Worm (Caenorhabditis elegans) whole organism, L2 larva: ENCODE measurements around the gene Y56A3A.41.

Source experiments
- C34F6.9 ChIP-seq: fragments of 150-350 bp; optimal IDR thresholded peaks from 2 replicates; lab custom pipeline; 2014; ENCODE audit warnings: missing biosample characterization, missing genetic modification characterization
- F13H6.1 ChIP-seq: sonication (generic microtip); optimal IDR thresholded peaks from 2 replicates; lab custom pipeline; 2016; ENCODE audit warnings: missing genetic modification characterization, missing compliant biosample characterization
- R02D3.7 ChIP-seq: fragments of 150-350 bp; optimal IDR thresholded peaks from 2 replicates; lab custom pipeline; 2014; ENCODE audit warnings: missing biosample characterization, missing genetic modification characterization
- Y55F3AM.14 ChIP-seq: fragments of 200-800 bp; sonication (Bioruptor generic); optimal IDR thresholded peaks from 2 replicates; lab custom pipeline; 2018; ENCODE audit warnings: mild to moderate bottlenecking, missing genetic modification characterization, missing compliant biosample characterization
- aly-2 ChIP-seq: fragments of 150-350 bp; optimal IDR thresholded peaks from 2 replicates; lab custom pipeline; 2014; ENCODE audit warnings: missing biosample characterization, missing genetic modification characterization
- ama-1 ChIP-seq: fragments of 150-350 bp; optimal IDR thresholded peaks from 2 replicates; lab custom pipeline; 2018; ENCODE audit warnings: inconsistent platforms
- blmp-1 ChIP-seq: sonication (generic microtip); optimal IDR thresholded peaks from 2 replicates; lab custom pipeline; 2017; ENCODE audit warnings: missing genetic modification characterization, mild to moderate bottlenecking, missing compliant biosample characterization, antibody characterized with exemption, moderate library complexity; ENCODE audit not compliant: insufficient read depth
- ceh-16 ChIP-seq: fragments of 150-350 bp; optimal IDR thresholded peaks from 2 replicates; lab custom pipeline; 2014; ENCODE audit warnings: missing biosample characterization, missing genetic modification characterization
- ceh-82 ChIP-seq: fragments of 150-350 bp; optimal IDR thresholded peaks from 2 replicates; lab custom pipeline; 2014; ENCODE audit warnings: missing biosample characterization, missing genetic modification characterization
- crh-2 ChIP-seq: sonication (generic microtip); optimal IDR thresholded peaks from 2 replicates; lab custom pipeline; 2017; ENCODE audit warnings: missing biosample characterization, missing genetic modification characterization
- egl-27 ChIP-seq: sonication (generic microtip); optimal IDR thresholded peaks from 3 replicates; lab custom pipeline; 2017; ENCODE audit warnings: missing biosample characterization, missing genetic modification reagents, missing genetic modification characterization
- elt-1 ChIP-seq: fragments of 150-350 bp; optimal IDR thresholded peaks from 2 replicates; lab custom pipeline; 2014; ENCODE audit warnings: missing biosample characterization, missing genetic modification characterization
- elt-3 ChIP-seq: sonication (generic microtip); optimal IDR thresholded peaks from 2 replicates; lab custom pipeline; 2017; ENCODE audit warnings: missing biosample characterization, missing genetic modification characterization
- lin-11 ChIP-seq: fragments of 150-350 bp; sonication (generic microtip); optimal IDR thresholded peaks from 2 replicates; lab custom pipeline; 2014; ENCODE audit warnings: missing biosample characterization, missing genetic modification characterization, inconsistent platforms, mixed read lengths
- lin-39 ChIP-seq: fragments of 150-350 bp; optimal IDR thresholded peaks from 2 replicates; lab custom pipeline; 2014; ENCODE audit warnings: missing biosample characterization, missing genetic modification reagents, missing genetic modification characterization
- lsy-2 ChIP-seq, 2 experiments: fragments of 150-350 bp in 1 of 2; sonication (generic microtip) in 1 of 2; optimal IDR thresholded peaks; 2 replicates each; lab custom pipeline; 2014 to 2017; ENCODE audit warnings: missing biosample characterization in 2 of 2, missing genetic modification characterization in 2 of 2
- mab-5 ChIP-seq: fragments of 150-350 bp; optimal IDR thresholded peaks from 2 replicates; lab custom pipeline; 2014; ENCODE audit warnings: missing biosample characterization, missing genetic modification characterization
- mbf-1 ChIP-seq: sonication (generic microtip); optimal IDR thresholded peaks from 2 replicates; lab custom pipeline; 2017; ENCODE audit warnings: missing biosample characterization, missing genetic modification characterization
- mdl-1 ChIP-seq, 2 experiments: fragments of 150-350 bp in 1 of 2; sonication (generic microtip) in 1 of 2; optimal IDR thresholded peaks; 2 replicates each; lab custom pipeline; 2017; ENCODE audit warnings: missing biosample characterization in 2 of 2, missing genetic modification characterization in 2 of 2
- nhr-10 ChIP-seq: sonication (generic microtip); optimal IDR thresholded peaks from 2 replicates; lab custom pipeline; 2017; ENCODE audit warnings: missing biosample characterization, missing genetic modification characterization
- nhr-11 ChIP-seq: fragments of 150-350 bp; optimal IDR thresholded peaks from 2 replicates; lab custom pipeline; 2014; ENCODE audit warnings: missing biosample characterization, missing genetic modification characterization
- nhr-12 ChIP-seq: fragments of 150-350 bp; optimal IDR thresholded peaks from 2 replicates; lab custom pipeline; 2014; ENCODE audit warnings: missing biosample characterization, missing genetic modification characterization
- nhr-23 ChIP-seq: fragments of 150-350 bp; optimal IDR thresholded peaks from 2 replicates; lab custom pipeline; 2014; ENCODE audit warnings: missing biosample characterization, missing genetic modification reagents, missing genetic modification characterization
- nhr-237 ChIP-seq: fragments of 150-350 bp; optimal IDR thresholded peaks from 2 replicates; lab custom pipeline; 2014; ENCODE audit warnings: missing biosample characterization, missing genetic modification characterization
- nhr-6 ChIP-seq: fragments of 150-350 bp; optimal IDR thresholded peaks from 2 replicates; lab custom pipeline; 2014; ENCODE audit warnings: missing biosample characterization, missing genetic modification characterization
- nhr-77 ChIP-seq: fragments of 150-350 bp; optimal IDR thresholded peaks from 2 replicates; lab custom pipeline; 2014; ENCODE audit warnings: missing biosample characterization, missing genetic modification characterization
- peb-1 ChIP-seq: fragments of 150-350 bp; optimal IDR thresholded peaks from 2 replicates; lab custom pipeline; 2014; ENCODE audit warnings: missing biosample characterization, missing genetic modification characterization
- sem-4 ChIP-seq: fragments of 150-350 bp; optimal IDR thresholded peaks from 2 replicates; lab custom pipeline; 2014; ENCODE audit warnings: missing biosample characterization, missing genetic modification reagents, missing genetic modification characterization
- skn-1 ChIP-seq: sonication (generic microtip); optimal IDR thresholded peaks from 2 replicates; lab custom pipeline; 2017; ENCODE audit warnings: missing biosample characterization, missing genetic modification characterization
- sma-3 ChIP-seq: sonication (generic microtip); optimal IDR thresholded peaks from 2 replicates; lab custom pipeline; 2016; ENCODE audit warnings: missing genetic modification reagents, missing genetic modification characterization, missing compliant biosample characterization
- sma-9 ChIP-seq, 2 experiments: fragments of 150-350 bp in 1 of 2; sonication (generic microtip) in 1 of 2; optimal IDR thresholded peaks; 2 replicates each; lab custom pipeline; 2014 to 2016; ENCODE audit warnings: missing genetic modification characterization in 2 of 2, mild to moderate bottlenecking in 1 of 2, missing biosample characterization in 1 of 2, missing compliant biosample characterization in 1 of 2, missing genetic modification reagents in 1 of 2, moderate library complexity in 1 of 2
- snpc-4 ChIP-seq: fragments of 150-350 bp; optimal IDR thresholded peaks from 2 replicates; lab custom pipeline; 2014; ENCODE audit warnings: missing biosample characterization, missing genetic modification characterization
- unc-39 ChIP-seq: fragments of 150-350 bp; optimal IDR thresholded peaks from 2 replicates; lab custom pipeline; 2014; ENCODE audit warnings: missing biosample characterization, missing genetic modification characterization
- zag-1 ChIP-seq: fragments of 150-350 bp; optimal IDR thresholded peaks from 2 replicates; lab custom pipeline; 2014; ENCODE audit warnings: missing biosample characterization, missing genetic modification characterization
- ztf-1 ChIP-seq: fragments of 200-800 bp; sonication (Bioruptor generic); conservative IDR thresholded peaks from 2 replicates; pipeline ENCODE4 v1.3.6; 2022; ENCODE audit warnings: missing genetic modification characterization, missing compliant biosample characterization
- ztf-11 ChIP-seq: sonication (generic microtip); optimal IDR thresholded peaks from 2 replicates; lab custom pipeline; 2017; ENCODE audit warnings: missing biosample characterization, missing genetic modification characterization

Gene Y56A3A.41

ce11 chrIII:11870009-11870408 is 22.8 kb downstream of the Y56A3A.41 start (continued):
- TF ChIP-seq nhr-6 (tag; lab: Kevin White, UChicago) = peak; percentile 29
- peak; percentile 58 for TF ChIP-seq skn-1 (tag; lab: Kevin White, UChicago)
- TF ChIP-seq nhr-23 (tag; lab: Kevin White, UChicago) = no peak
- TF ChIP-seq nhr-11 (tag; lab: Kevin White, UChicago) = no peak
- TF ChIP-seq ama-1 (lab: Kevin White, UChicago) = no peak
- TF ChIP-seq lin-11 (tag; lab: Kevin White, UChicago) = no peak
- no peak for TF ChIP-seq nhr-237 (tag; lab: Kevin White, UChicago)
- TF ChIP-seq snpc-4 (tag; lab: Kevin White, UChicago) = peak; percentile 89
- no peak for TF ChIP-seq elt-1 (tag; lab: Kevin White, UChicago)
- no peak for TF ChIP-seq nhr-12 (tag; lab: Kevin White, UChicago)
- TF ChIP-seq R02D3.7 (tag; lab: Kevin White, UChicago) = no peak
- TF ChIP-seq aly-2 (tag; lab: Kevin White, UChicago) = no peak
- TF ChIP-seq mab-5 (tag; lab: Kevin White, UChicago) = peak; percentile 62
- TF ChIP-seq ztf-11 = no peak
- peak; percentile 63 to 91 for TF ChIP-seq lsy-2 (tag; optimal IDR thresholded peaks at IDR 0.05; lab: Kevin White, UChicago)
- TF ChIP-seq sem-4 (tag; lab: Kevin White, UChicago) = peak; percentile 94
- peak; percentile 94 for TF ChIP-seq C34F6.9 (tag; lab: Kevin White, UChicago)
- no peak for TF ChIP-seq elt-3
- TF ChIP-seq ceh-16 (tag; lab: Kevin White, UChicago) = no peak
- TF ChIP-seq zag-1 = peak; percentile 67
- no peak for TF ChIP-seq blmp-1
- peak; percentile 91 for TF ChIP-seq F13H6.1 (tag; lab: Kevin White, UChicago)

- TF ChIP-seq unc-39 (tag; lab: Kevin White, UChicago) = no peak
- no peak for TF ChIP-seq sem-4 (tag; lab: Kevin White, UChicago)
- no peak for TF ChIP-seq Y55F3AM.14 (GFP tag; lab: Kevin White, UChicago)
- TF ChIP-seq mab-5 (tag; lab: Kevin White, UChicago) = no peak
- TF ChIP-seq aly-2 (tag; lab: Kevin White, UChicago) = no peak
- no peak for TF ChIP-seq lin-11 (tag; lab: Kevin White, UChicago)
- TF ChIP-seq ztf-11 = no peak
- no peak for TF ChIP-seq mdl-1 (tag; optimal IDR thresholded peaks at IDR 0.05; lab: Kevin White, UChicago)
Measured at ce11 chrIII:11869231-11869912, 23.5 kb downstream of the Y56A3A.41 start, which contains the start of gene taf-12. Gene taf-12, minus strand, starts transcription at chrIII:11869281.

ce11 chrIII:11866127-11866526 is 26.7 kb downstream of the Y56A3A.41 start:
- TF ChIP-seq F13H6.1 (tag; lab: Kevin White, UChicago) (no peak), ama-1 (lab: Kevin White, UChicago) (no peak), mbf-1 (no peak), lsy-2 (tag; optimal IDR thresholded peaks at IDR 0.05; lab: Kevin White, UChicago) (no peak), skn-1 (tag; lab: Kevin White, UChicago) (no peak), sma-9 (GFP tag; optimal IDR thresholded peaks at IDR 0.05; lab: Kevin White, UChicago) (no peak), sma-9 (tag; optimal IDR thresholded peaks at IDR 0.05; lab: Kevin White, UChicago) (no peak), nhr-77 (no peak), blmp-1 (no peak), egl-27 (no peak), ceh-82 (tag; lab: Kevin White, UChicago) (no peak), ztf-1 (no peak), R02D3.7 (tag; lab: Kevin White, UChicago) (no peak), elt-3 (no peak), peb-1 (tag; lab: Kevin White, UChicago) (no peak), C34F6.9 (tag; lab: Kevin White, UChicago) (no peak)

- no peak for TF ChIP-seq nhr-23 (tag; lab: Kevin White, UChicago)
- no peak for TF ChIP-seq snpc-4 (tag; lab: Kevin White, UChicago)
- TF ChIP-seq lin-39 (tag; lab: Kevin White, UChicago) = no peak
- TF ChIP-seq nhr-11 (tag; lab: Kevin White, UChicago) = no peak
- TF ChIP-seq mbf-1 = no peak
- TF ChIP-seq F13H6.1 (tag; lab: Kevin White, UChicago) = no peak
- no peak for TF ChIP-seq zag-1
- TF ChIP-seq unc-39 (tag; lab: Kevin White, UChicago) = no peak
- no peak for TF ChIP-seq nhr-10 (tag; lab: Kevin White, UChicago)
- TF ChIP-seq nhr-12 (tag; lab: Kevin White, UChicago) = no peak
- no peak for TF ChIP-seq sma-3 (GFP tag; lab: Kevin White, UChicago)
- no peak for TF ChIP-seq crh-2 (tag; lab: Kevin White, UChicago)
- TF ChIP-seq, all 48 proteins: peak for 0
Measured at ce11 chrIII:11862149-11862548, 30.7 kb downstream of the Y56A3A.41 start, which contains the start of gene Y56A3A.2. Gene Y56A3A.2, minus strand, starts transcription at chrIII:11862249.
